Fruit fly (Drosophila melanogaster) whole organism, adult: ENCODE measurements around the gene rt.

Experiments used
- CG12768 ChIP-seq: fragments of 200-800 bp; sonication (Bioruptor generic); optimal IDR thresholded peaks from 2 replicates; lab custom pipeline; 2017; ENCODE audit warnings: missing biosample characterization, missing genetic modification characterization, mild to moderate bottlenecking, moderate library complexity, missing genetic modification reagents
- CG14711 ChIP-seq: fragments of 200-800 bp; sonication (Bioruptor generic); optimal IDR thresholded peaks from 2 replicates; lab custom pipeline; 2018; ENCODE audit warnings: missing biosample characterization, mild to moderate bottlenecking, missing genetic modification characterization, moderate library complexity
- CG1620 ChIP-seq: fragments of 200-800 bp; sonication (Bioruptor generic); optimal IDR thresholded peaks from 2 replicates; lab custom pipeline; 2016; ENCODE audit warnings: missing biosample characterization, missing genetic modification characterization
- CG33017 ChIP-seq: fragments of 200-800 bp; sonication (Bioruptor generic); optimal IDR thresholded peaks from 2 replicates; lab custom pipeline; 2018; ENCODE audit warnings: missing biosample characterization, mild to moderate bottlenecking, missing genetic modification characterization, moderate library complexity
- CG5204 ChIP-seq: fragments of 200-800 bp; sonication (Bioruptor generic); optimal IDR thresholded peaks from 2 replicates; lab custom pipeline; 2016; ENCODE audit warnings: missing biosample characterization, missing genetic modification characterization
- CG7045 ChIP-seq: fragments of 200-800 bp; sonication (Bioruptor generic); optimal IDR thresholded peaks from 2 replicates; lab custom pipeline; 2017; ENCODE audit warnings: missing biosample characterization, mild to moderate bottlenecking, missing genetic modification characterization
- CG7101 ChIP-seq: fragments of 200-800 bp; sonication (Bioruptor generic); optimal IDR thresholded peaks from 2 replicates; lab custom pipeline; 2018; ENCODE audit warnings: missing biosample characterization, mild to moderate bottlenecking, missing genetic modification characterization, moderate library complexity
- Hr96 ChIP-seq: fragments of 200-800 bp; sonication (Bioruptor generic); optimal IDR thresholded peaks from 2 replicates; lab custom pipeline; 2016; ENCODE audit warnings: missing biosample characterization, missing genetic modification characterization
- bab1 ChIP-seq: fragments of 200-800 bp; sonication (Bioruptor generic); optimal IDR thresholded peaks from 3 replicates; lab custom pipeline; 2019; ENCODE audit warnings: missing biosample characterization, mild to moderate bottlenecking, missing genetic modification characterization, moderate library complexity
- kay ChIP-seq: fragments of 200-800 bp; sonication (Bioruptor generic); peaks from one replicate; lab custom pipeline; 2016; ENCODE audit warnings: missing biosample characterization, missing genetic modification characterization, borderline replicate concordance
- ovo ChIP-seq: fragments of 200-800 bp; sonication (Bioruptor generic); optimal IDR thresholded peaks from 2 replicates; lab custom pipeline; 2016; ENCODE audit warnings: missing biosample characterization, missing genetic modification characterization
- tj ChIP-seq: fragments of 200-800 bp; sonication (Bioruptor generic); optimal IDR thresholded peaks from 3 replicates; lab custom pipeline; 2017; ENCODE audit warnings: missing biosample characterization, mild to moderate bottlenecking, missing genetic modification characterization, moderate library complexity
- toe ChIP-seq: fragments of 200-800 bp; sonication (Bioruptor generic); optimal IDR thresholded peaks from 2 replicates; lab custom pipeline; 2016; ENCODE audit warnings: missing biosample characterization, missing genetic modification characterization

DNA sequence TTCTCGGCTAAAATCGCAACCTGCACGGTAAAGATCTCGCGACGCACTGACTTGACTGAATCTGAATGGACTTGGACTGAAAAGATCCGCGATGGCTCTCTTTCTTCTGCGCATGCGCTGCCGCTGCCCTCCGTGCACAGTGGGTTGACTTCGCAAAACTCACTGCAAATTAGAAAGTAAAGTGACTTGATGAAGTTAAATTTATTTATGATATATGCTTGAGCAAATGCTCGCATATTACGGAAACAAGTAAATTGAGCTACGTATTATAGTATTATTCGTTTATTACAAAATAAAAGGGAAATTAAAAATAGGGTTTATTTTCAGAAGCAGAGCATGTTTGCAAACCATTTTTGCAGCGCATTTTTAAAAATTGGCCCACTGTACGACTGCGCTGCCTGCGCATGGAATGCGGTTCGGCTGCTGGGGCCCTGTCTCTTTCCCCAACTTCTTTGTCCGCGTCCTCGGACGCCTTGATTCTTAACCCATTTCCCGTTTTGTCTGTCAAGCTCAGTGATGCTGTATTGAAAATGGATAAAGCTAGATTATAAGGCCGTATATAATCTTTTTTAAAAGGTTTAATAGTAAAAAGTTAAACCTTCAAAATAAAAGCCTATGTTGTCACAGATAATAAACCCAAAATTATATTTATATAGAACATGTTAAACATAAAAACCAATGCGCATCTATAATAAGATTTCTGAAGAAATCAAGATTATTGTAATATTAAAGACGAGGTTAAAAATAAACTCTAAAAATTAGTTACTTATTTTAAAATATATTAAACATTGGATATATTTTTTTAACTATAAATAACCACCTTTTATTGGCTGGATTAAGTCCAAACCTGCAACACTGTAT, at the start of gene rt:
- TF ChIP-seq CG7045 (GFP tag; lab: Kevin White, UChicago) (peak; percentile 31), ovo (GFP tag; lab: Kevin White, UChicago) (no peak), CG1620 (GFP tag; lab: Kevin White, UChicago) (no peak), Hr96 (GFP tag; lab: Kevin White, UChicago) (peak; percentile 10), bab1 (GFP tag; lab: Kevin White, UChicago) (no peak), toe (no peak), CG33017 (tag; lab: Kevin White, UChicago) (no peak), CG7101 (no peak), CG14711 (tag; lab: Kevin White, UChicago) (no peak), CG12768 (GFP tag; lab: Kevin White, UChicago) (no peak), tj (no peak), kay (GFP tag; lab: Kevin White, UChicago) (no peak), CG5204 (no peak)
